Fruit fly (Drosophila melanogaster) whole organism, embryonic: ENCODE results near the gene SPARC.

Experiments used
- CG10431 ChIP-seq: fragments of 200-800 bp; sonication (Bioruptor generic); optimal IDR thresholded peaks from 3 replicates; lab custom pipeline; 2018; ENCODE audit warnings: missing biosample characterization, mild to moderate bottlenecking, missing genetic modification characterization
- CG12104 ChIP-seq: fragments of 200-800 bp; sonication (Bioruptor generic); optimal IDR thresholded peaks from 3 replicates; lab custom pipeline; 2016; ENCODE audit warnings: missing biosample characterization, missing genetic modification characterization
- CG13624 ChIP-seq: fragments of 200-800 bp; sonication (Bioruptor generic); optimal IDR thresholded peaks from 2 replicates; lab custom pipeline; 2016; ENCODE audit warnings: missing biosample characterization, missing genetic modification characterization
- CG13775 ChIP-seq: fragments of 200-800 bp; sonication (Bioruptor generic); optimal IDR thresholded peaks from 3 replicates; lab custom pipeline; 2017; ENCODE audit warnings: missing biosample characterization, mild to moderate bottlenecking, missing genetic modification characterization
- CG3726 ChIP-seq: fragments of 200-800 bp; sonication (Bioruptor generic); IDR thresholded peaks from 3 replicates; pipeline ENCODE4, ENCODE4 v1.3.6; 2022; ENCODE audit warnings: missing biosample characterization, missing genetic modification characterization
- CG8478 ChIP-seq: fragments of >200 bp; optimal IDR thresholded peaks from 2 replicates; lab custom pipeline; 2018
- CG9727 ChIP-seq: fragments of 200-800 bp; sonication (Bioruptor generic); optimal IDR thresholded peaks from 3 replicates; lab custom pipeline; 2017; ENCODE audit warnings: missing biosample characterization, mild to moderate bottlenecking, missing genetic modification characterization
- CG9932 ChIP-seq: fragments of 200-800 bp; sonication (Bioruptor generic); IDR thresholded peaks from 2 replicates; pipeline ENCODE4 v1.3.6; 2022; ENCODE audit warnings: missing biosample characterization, missing genetic modification characterization
- NC2β ChIP-seq: fragments of 200-800 bp; sonication (Bioruptor generic); optimal IDR thresholded peaks from 2 replicates; lab custom pipeline; 2016; ENCODE audit warnings: missing biosample characterization, missing genetic modification characterization
- Nf-YC ChIP-seq: fragments of 200-800 bp; optimal IDR thresholded peaks from 3 replicates; lab custom pipeline; 2019; ENCODE audit warnings: missing biosample characterization, mild to moderate bottlenecking, missing genetic modification characterization, moderate library complexity
- cato ChIP-seq: fragments of 200-800 bp; sonication (Bioruptor generic); optimal IDR thresholded peaks from 2 replicates; lab custom pipeline; 2016; ENCODE audit warnings: missing biosample characterization, missing genetic modification characterization, borderline replicate concordance
- h ChIP-seq: fragments of >200 bp; optimal IDR thresholded peaks from 2 replicates; lab custom pipeline; 2017
- jigr1 ChIP-seq: fragments of 200-800 bp; sonication (Bioruptor generic); IDR thresholded peaks from 3 replicates; pipeline ENCODE4 v1.3.6; 2022; ENCODE audit warnings: missing biosample characterization, missing genetic modification characterization

- TF ChIP-seq NC2β (GFP tag; lab: Kevin White, UChicago) (no peak), CG8478 (lab: Kevin White, UChicago) (no peak), CG3726 (GFP tag; lab: Robert Waterston, UW) (no peak), CG9932 (no peak), Nf-YC (no peak), CG10431 (GFP tag; lab: Kevin White, UChicago) (no peak), CG9727 (GFP tag; lab: Kevin White, UChicago) (no peak), CG13624 (GFP tag; lab: Kevin White, UChicago) (no peak), CG12104 (GFP tag; lab: Kevin White, UChicago) (no peak), cato (GFP tag; lab: Kevin White, UChicago) (no peak), h (lab: Kevin White, UChicago) (no peak), jigr1 (no peak), CG13775 (GFP tag; lab: Kevin White, UChicago) (no peak)
Observed at dm6 chr3R:26893621-26894316, 22.0 kb upstream of the SPARC start.
